Worm (Caenorhabditis elegans) whole organism, mixed stage, embryonic: Measurements from ENCODE around the gene dhgd-1.
A peak's percentile ranks its signal among the peaks of the same experiment; 100 is the strongest.

ENCODE experiments used
- M03D4.4 ChIP-seq: sonication (generic microtip); optimal IDR thresholded peaks from 2 replicates; lab custom pipeline; 2017; ENCODE audit warnings: mild to moderate bottlenecking, missing genetic modification characterization, missing compliant biosample characterization
- bed-3 ChIP-seq: fragments of 200-800 bp; sonication (Bioruptor generic); optimal IDR thresholded peaks from 3 replicates; lab custom pipeline; 2018; ENCODE audit warnings: mild to moderate bottlenecking, missing genetic modification characterization, moderate library complexity, missing compliant biosample characterization
- blmp-1 ChIP-seq: fragments of 150-350 bp; optimal IDR thresholded peaks from 2 replicates; lab custom pipeline; 2014; ENCODE audit warnings: missing biosample characterization, missing genetic modification characterization
- ceh-39 ChIP-seq: fragments of 150-350 bp; optimal IDR thresholded peaks from 2 replicates; lab custom pipeline; 2014; ENCODE audit warnings: missing biosample characterization, missing genetic modification characterization
- ceh-43 ChIP-seq: fragments of 200-800 bp; sonication (Bioruptor generic); optimal IDR thresholded peaks from 2 replicates; lab custom pipeline; 2018; ENCODE audit warnings: mild to moderate bottlenecking, missing genetic modification characterization, moderate library complexity, missing compliant biosample characterization
- ceh-83 ChIP-seq: fragments of 200-800 bp; sonication (Bioruptor generic); optimal IDR thresholded peaks from 2 replicates; lab custom pipeline; 2018; ENCODE audit warnings: mild to moderate bottlenecking, missing genetic modification characterization, missing compliant biosample characterization
- ces-1 ChIP-seq: fragments of 150-350 bp; optimal IDR thresholded peaks from 2 replicates; lab custom pipeline; 2014; ENCODE audit warnings: missing biosample characterization, missing genetic modification reagents, missing genetic modification characterization
- cnd-1 ChIP-seq: fragments of 200-800 bp; sonication (Bioruptor generic); optimal IDR thresholded peaks from 2 replicates; lab custom pipeline; 2018; ENCODE audit warnings: mild to moderate bottlenecking, missing genetic modification characterization, missing compliant biosample characterization
- drap-1 ChIP-seq: fragments of 200-800 bp; sonication (Bioruptor generic); optimal IDR thresholded peaks from 3 replicates; lab custom pipeline; 2018; ENCODE audit warnings: mild to moderate bottlenecking, missing genetic modification characterization, missing compliant biosample characterization
- elt-1 ChIP-seq: sonication (generic microtip); optimal IDR thresholded peaks from 2 replicates; lab custom pipeline; 2017; ENCODE audit warnings: missing genetic modification characterization, mild to moderate bottlenecking, missing compliant biosample characterization, antibody characterized with exemption, moderate library complexity, borderline replicate concordance; ENCODE audit not compliant: insufficient read depth
- flh-1 ChIP-seq: fragments of 200-800 bp; sonication (Bioruptor generic); optimal IDR thresholded peaks from 2 replicates; lab custom pipeline; 2018; ENCODE audit warnings: mild to moderate bottlenecking, missing genetic modification characterization, moderate library complexity, missing compliant biosample characterization
- ham-2 ChIP-seq: fragments of 200-800 bp; sonication (Bioruptor generic); optimal IDR thresholded peaks from 2 replicates; lab custom pipeline; 2018; ENCODE audit warnings: mild to moderate bottlenecking, missing genetic modification characterization, missing compliant biosample characterization
- hlh-1 ChIP-seq: fragments of 150-350 bp; optimal IDR thresholded peaks from 2 replicates; lab custom pipeline; 2014; ENCODE audit warnings: missing biosample characterization, missing genetic modification reagents, missing genetic modification characterization
- lin-13 ChIP-seq: fragments of 150-350 bp; optimal IDR thresholded peaks from 2 replicates; lab custom pipeline; 2014; ENCODE audit warnings: missing biosample characterization, missing genetic modification characterization
- lin-32 ChIP-seq: fragments of 200-800 bp; sonication (Bioruptor generic); optimal IDR thresholded peaks from 2 replicates; lab custom pipeline; 2018; ENCODE audit warnings: mild to moderate bottlenecking, missing genetic modification characterization, missing compliant biosample characterization
- lsy-2 ChIP-seq: fragments of 150-350 bp; optimal IDR thresholded peaks from 2 replicates; lab custom pipeline; 2014; ENCODE audit warnings: missing biosample characterization, missing genetic modification characterization
- mab-5 ChIP-seq: fragments of 150-350 bp; optimal IDR thresholded peaks from 2 replicates; lab custom pipeline; 2014; ENCODE audit warnings: missing biosample characterization, missing genetic modification characterization
- mep-1 ChIP-seq: fragments of 150-350 bp; optimal IDR thresholded peaks from 2 replicates; lab custom pipeline; 2017; ENCODE audit warnings: missing biosample characterization, missing genetic modification reagents, missing genetic modification characterization, inconsistent platforms
- nhr-12 ChIP-seq: fragments of 150-350 bp; optimal IDR thresholded peaks from 2 replicates; lab custom pipeline; 2014; ENCODE audit warnings: missing biosample characterization, missing genetic modification characterization
- nhr-2 ChIP-seq: fragments of 150-350 bp; optimal IDR thresholded peaks from 2 replicates; lab custom pipeline; 2014; ENCODE audit warnings: missing biosample characterization, missing genetic modification characterization
- pha-4 ChIP-seq: fragments of 150-350 bp; optimal IDR thresholded peaks from 2 replicates; lab custom pipeline; 2018; ENCODE audit warnings: missing biosample characterization, missing genetic modification reagents, missing genetic modification characterization
- sem-2 ChIP-seq: fragments of 200-800 bp; sonication (Bioruptor generic); optimal IDR thresholded peaks from 2 replicates; lab custom pipeline; 2018; ENCODE audit warnings: mild to moderate bottlenecking, missing genetic modification characterization, missing compliant biosample characterization
- snpc-4 ChIP-seq: fragments of 150-350 bp; optimal IDR thresholded peaks from 2 replicates; lab custom pipeline; 2014; ENCODE audit warnings: missing biosample characterization, missing genetic modification characterization
- sptf-1 ChIP-seq: sonication (generic microtip); optimal IDR thresholded peaks from 2 replicates; lab custom pipeline; 2017; ENCODE audit warnings: mild to moderate bottlenecking, missing genetic modification characterization, moderate library complexity, missing compliant biosample characterization
- tbx-8 ChIP-seq: fragments of 200-800 bp; sonication (Bioruptor generic); optimal IDR thresholded peaks from 2 replicates; lab custom pipeline; 2018; ENCODE audit warnings: mild to moderate bottlenecking, missing genetic modification characterization, moderate library complexity, missing compliant biosample characterization
- unc-120 ChIP-seq: sonication (generic microtip); optimal IDR thresholded peaks from 2 replicates; lab custom pipeline; 2017; ENCODE audit warnings: missing genetic modification characterization, missing compliant biosample characterization; ENCODE audit not compliant: poor library complexity, severe bottlenecking
- unc-39 ChIP-seq: fragments of 150-350 bp; optimal IDR thresholded peaks from 2 replicates; lab custom pipeline; 2014; ENCODE audit warnings: missing biosample characterization, missing genetic modification characterization
- unc-62 ChIP-seq: fragments of 150-350 bp; optimal IDR thresholded peaks from 2 replicates; lab custom pipeline; 2014; ENCODE audit warnings: missing biosample characterization, missing genetic modification reagents, missing genetic modification characterization
- zip-8 ChIP-seq: fragments of 150-350 bp; optimal IDR thresholded peaks from 2 replicates; lab custom pipeline; 2014; ENCODE audit warnings: missing biosample characterization, missing genetic modification characterization
- ztf-11 ChIP-seq: fragments of 150-350 bp; optimal IDR thresholded peaks from 2 replicates; lab custom pipeline; 2014; ENCODE audit warnings: missing biosample characterization, missing genetic modification characterization

The dhgd-1 gene

DNA sequence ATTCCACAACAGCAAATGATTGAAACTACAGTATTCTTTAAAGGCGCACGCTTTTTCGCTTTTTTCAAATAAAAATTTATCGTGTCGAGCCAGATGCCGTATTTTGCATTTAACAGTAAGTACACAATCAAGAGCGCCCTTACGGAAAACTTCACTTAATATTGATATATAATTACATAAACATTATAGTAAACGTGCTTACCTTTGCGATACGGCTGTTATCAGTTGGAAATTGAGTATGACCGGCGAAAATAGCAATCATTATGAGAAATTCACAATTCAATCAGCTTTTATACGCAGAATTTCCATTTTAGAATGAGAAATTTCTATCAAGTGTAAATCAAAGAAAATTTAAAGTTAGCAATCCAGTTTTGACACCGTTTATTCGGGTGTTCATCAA, 51.7 kb downstream of the dhgd-1 start, which contains the start of gene B0334.20:
TSS of gene B0334.20 (minus strand) at position 262 of the 400 bp plus-strand sequence.
- TF ChIP-seq snpc-4 (tag; lab: Kevin White, UChicago) (no peak), ceh-43 (no peak), ceh-39 (no peak), elt-1 (no peak), lin-32 (GFP tag; lab: Kevin White, UChicago) (no peak), cnd-1 (tag; lab: Kevin White, UChicago) (no peak)

DNA sequence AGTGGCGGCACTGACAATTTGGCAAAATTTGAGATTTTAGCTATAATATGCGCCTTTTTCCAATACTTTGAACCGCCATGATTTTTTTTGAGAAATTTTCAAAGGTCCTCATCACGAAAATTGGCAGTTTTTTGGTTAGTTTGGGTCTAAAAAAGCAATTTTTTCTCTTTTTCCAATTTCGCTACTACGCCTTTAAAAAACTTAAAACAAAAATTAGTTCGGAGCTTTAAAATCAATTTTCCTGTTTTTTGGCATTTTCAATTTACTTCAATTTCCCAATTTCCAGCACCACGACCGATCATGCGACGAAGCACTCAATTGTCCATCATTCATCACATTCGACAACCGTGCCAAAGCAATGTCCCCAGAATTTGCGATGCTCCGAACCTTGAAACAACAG, 54.5 kb downstream of the dhgd-1 start, which contains the start of gene B0334.5:
TSS of gene B0334.5 (plus strand) at position 301 of the 400 bp plus-strand sequence.
- TF ChIP-seq ztf-11 (tag; lab: Kevin White, UChicago) (no peak), pha-4 (tag; lab: Kevin White, UChicago) (no peak), mab-5 (tag; lab: Kevin White, UChicago) (no peak), blmp-1 (tag; lab: Kevin White, UChicago) (no peak), unc-62 (GFP tag; lab: Kevin White, UChicago) (no peak), lin-13 (tag; lab: Kevin White, UChicago) (no peak), ces-1 (GFP tag; lab: Kevin White, UChicago) (no peak), mep-1 (no peak), ceh-43 (no peak)

ce11 chrII:11496767-11497166, 55.1 kb downstream of the dhgd-1 start, which contains the start of gene emc-5:
Gene emc-5, plus strand, starts transcription at chrII:11496780.
- TF ChIP-seq drap-1 (no peak), lin-13 (tag; lab: Kevin White, UChicago) (no peak), hlh-1 (tag; lab: Kevin White, UChicago) (peak; percentile 66), ham-2 (GFP tag; lab: Kevin White, UChicago) (no peak), mab-5 (tag; lab: Kevin White, UChicago) (no peak), tbx-8 (no peak), sptf-1 (tag; lab: Kevin White, UChicago) (no peak), nhr-2 (tag; lab: Kevin White, UChicago) (no peak), unc-120 (tag; lab: Kevin White, UChicago) (peak; percentile 57), sem-2 (GFP tag; lab: Kevin White, UChicago) (no peak), nhr-12 (tag; lab: Kevin White, UChicago) (no peak), flh-1 (GFP tag; lab: Kevin White, UChicago) (no peak), ceh-83 (GFP tag; lab: Kevin White, UChicago) (no peak), unc-62 (GFP tag; lab: Kevin White, UChicago) (peak; percentile 49), ztf-11 (tag; lab: Kevin White, UChicago) (no peak)

- TF ChIP-seq nhr-12 (tag; lab: Kevin White, UChicago) (no peak), nhr-2 (tag; lab: Kevin White, UChicago) (no peak), tbx-8 (no peak), bed-3 (no peak), M03D4.4 (tag; lab: Kevin White, UChicago) (no peak), cnd-1 (tag; lab: Kevin White, UChicago) (no peak), lin-13 (tag; lab: Kevin White, UChicago) (no peak), zip-8 (tag; lab: Kevin White, UChicago) (no peak)
These were observed 56.1 kb downstream of the dhgd-1 start for ce11 chrII:11495806-11496205.

DNA sequence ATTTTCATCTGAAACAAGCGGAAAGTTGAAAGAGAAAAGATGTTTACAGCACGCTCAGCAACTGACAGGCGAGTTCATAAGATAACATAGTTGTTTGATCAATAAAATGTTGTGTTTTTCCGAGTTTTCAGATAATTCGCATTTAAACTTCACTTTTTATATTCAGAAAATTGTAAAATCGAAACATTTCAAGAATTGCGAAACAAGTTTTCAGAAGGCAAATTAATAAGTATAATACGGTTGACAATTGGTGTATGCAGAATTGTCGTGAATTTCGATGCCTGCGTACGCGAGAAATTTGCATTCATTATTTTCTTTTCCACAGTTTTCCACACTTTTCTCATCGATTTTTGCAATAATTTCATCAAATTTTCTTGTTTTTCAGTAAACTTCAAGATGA, 56.6 kb downstream of the dhgd-1 start, which contains the start of the genes ooc-3 and B0334.4:
TSS of gene ooc-3 (minus strand) at position 15 of the 400 bp plus-strand sequence.
TSS of gene B0334.4 (plus strand) at position 386 of the 400 bp plus-strand sequence.
- TF ChIP-seq mep-1 (no peak), unc-120 (tag; lab: Kevin White, UChicago) (no peak), ces-1 (GFP tag; lab: Kevin White, UChicago) (peak; percentile 94), lsy-2 (tag; lab: Kevin White, UChicago) (peak; percentile 91), elt-1 (no peak), cnd-1 (tag; lab: Kevin White, UChicago) (no peak), unc-39 (tag; lab: Kevin White, UChicago) (no peak)
- TF ChIP-seq, all 35 proteins: peak for 2
